Worm (Caenorhabditis elegans) whole organism, mixed stage, embryonic: Measurements from ENCODE around the gene Y104H12D.2.

Experiments
- ceh-39 ChIP-seq: fragments of 150-350 bp; optimal IDR thresholded peaks from 2 replicates; lab custom pipeline; 2014; ENCODE audit warnings: missing biosample characterization, missing genetic modification characterization
- cnd-1 ChIP-seq: fragments of 200-800 bp; sonication (Bioruptor generic); optimal IDR thresholded peaks from 2 replicates; lab custom pipeline; 2018; ENCODE audit warnings: mild to moderate bottlenecking, missing genetic modification characterization, missing compliant biosample characterization
- drap-1 ChIP-seq: fragments of 200-800 bp; sonication (Bioruptor generic); optimal IDR thresholded peaks from 3 replicates; lab custom pipeline; 2018; ENCODE audit warnings: mild to moderate bottlenecking, missing genetic modification characterization, missing compliant biosample characterization
- elt-1 ChIP-seq: sonication (generic microtip); optimal IDR thresholded peaks from 2 replicates; lab custom pipeline; 2017; ENCODE audit warnings: missing genetic modification characterization, mild to moderate bottlenecking, missing compliant biosample characterization, antibody characterized with exemption, moderate library complexity, borderline replicate concordance; ENCODE audit not compliant: insufficient read depth
- lin-13 ChIP-seq: fragments of 150-350 bp; optimal IDR thresholded peaks from 2 replicates; lab custom pipeline; 2014; ENCODE audit warnings: missing biosample characterization, missing genetic modification characterization
- lsy-2 ChIP-seq: fragments of 150-350 bp; optimal IDR thresholded peaks from 2 replicates; lab custom pipeline; 2014; ENCODE audit warnings: missing biosample characterization, missing genetic modification characterization
- nhr-28 ChIP-seq: fragments of 150-350 bp; optimal IDR thresholded peaks from 2 replicates; lab custom pipeline; 2014; ENCODE audit warnings: missing biosample characterization, missing genetic modification characterization
- nhr-76 ChIP-seq: sonication (generic microtip); optimal IDR thresholded peaks from 2 replicates; lab custom pipeline; 2017; ENCODE audit warnings: missing biosample characterization, missing genetic modification characterization
- pha-4 ChIP-seq: fragments of 150-350 bp; optimal IDR thresholded peaks from 2 replicates; lab custom pipeline; 2018; ENCODE audit warnings: missing biosample characterization, missing genetic modification reagents, missing genetic modification characterization
- snpc-4 ChIP-seq: fragments of 150-350 bp; optimal IDR thresholded peaks from 2 replicates; lab custom pipeline; 2014; ENCODE audit warnings: missing biosample characterization, missing genetic modification characterization
- sptf-1 ChIP-seq: sonication (generic microtip); optimal IDR thresholded peaks from 2 replicates; lab custom pipeline; 2017; ENCODE audit warnings: mild to moderate bottlenecking, missing genetic modification characterization, moderate library complexity, missing compliant biosample characterization
- ztf-11 ChIP-seq: fragments of 150-350 bp; optimal IDR thresholded peaks from 2 replicates; lab custom pipeline; 2014; ENCODE audit warnings: missing biosample characterization, missing genetic modification characterization

ce11 chrIV:1212357-1212756 lies 34.5 kb downstream of the Y104H12D.2 start:
- TF ChIP-seq cnd-1 (tag; lab: Kevin White, UChicago) (no peak), drap-1 (no peak), lsy-2 (tag; lab: Kevin White, UChicago) (no peak), nhr-76 (no peak), lin-13 (tag; lab: Kevin White, UChicago) (no peak), ceh-39 (tag; lab: Kevin White, UChicago) (no peak), ztf-11 (tag; lab: Kevin White, UChicago) (no peak), sptf-1 (tag; lab: Kevin White, UChicago) (no peak), pha-4 (tag; lab: Kevin White, UChicago) (no peak), elt-1 (tag; lab: Kevin White, UChicago) (no peak), snpc-4 (tag; lab: Kevin White, UChicago) (no peak), nhr-28 (tag; lab: Kevin White, UChicago) (no peak)
